Fruit fly (Drosophila melanogaster): ENCODE data around the gene PKD.

PKD gene

DNA sequence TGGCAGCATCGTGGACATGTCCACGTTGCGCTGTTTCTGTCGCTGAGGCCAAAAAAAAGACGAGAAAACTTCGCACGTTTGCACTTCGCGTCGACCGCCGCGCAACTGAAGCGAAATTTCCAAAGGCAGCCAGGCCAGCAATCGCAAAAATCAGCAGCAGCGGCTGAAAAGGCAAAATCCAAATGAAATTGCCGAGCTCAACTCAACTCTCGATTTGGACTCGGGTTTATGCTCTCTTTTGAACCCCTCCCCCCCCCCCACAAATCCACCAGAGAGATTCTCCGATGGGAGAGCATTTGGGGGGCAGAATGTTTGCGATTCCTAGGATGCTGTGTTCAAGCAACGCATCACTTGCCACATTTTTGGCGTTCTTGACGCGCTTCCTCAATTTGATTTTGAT lies at the start of gene PKD:
Gene PKD, minus strand, starts transcription at position 88 of the 400 bp plus-strand sequence.
- TF ChIP-seq D1 (tag; optimal IDR thresholded peaks at IDR 0.05) (no peak), Snoo (tag; optimal IDR thresholded peaks at IDR 0.05) (no peak), CG17806 (tag; optimal IDR thresholded peaks at IDR 0.05) (no peak), CG8159 (tag; optimal IDR thresholded peaks at IDR 0.05) (no peak), CG10348 (GFP tag; IDR thresholded peaks at IDR 0.05) (no peak), CG4496 (GFP tag; IDR thresholded peaks at IDR 0.05) (peak; percentile 77), CG14655 (GFP tag; optimal IDR thresholded peaks at IDR 0.05) (no peak), Pif1B (GFP tag; optimal IDR thresholded peaks at IDR 0.05) (no peak), CG32121 (GFP tag; IDR thresholded peaks at IDR 0.05) (no peak), Ets98B (GFP tag; IDR thresholded peaks at IDR 0.05) (peak; percentile 15; the same call in 1 of the 2 replicates), gl (tag; optimal IDR thresholded peaks at IDR 0.05) (peak; percentile 14), rn (GFP tag; IDR thresholded peaks at IDR 0.05) (no peak), CG12605 (GFP tag; IDR thresholded peaks at IDR 0.05) (peak; percentile 26; the same call in 1 of the 2 replicates)

DNA sequence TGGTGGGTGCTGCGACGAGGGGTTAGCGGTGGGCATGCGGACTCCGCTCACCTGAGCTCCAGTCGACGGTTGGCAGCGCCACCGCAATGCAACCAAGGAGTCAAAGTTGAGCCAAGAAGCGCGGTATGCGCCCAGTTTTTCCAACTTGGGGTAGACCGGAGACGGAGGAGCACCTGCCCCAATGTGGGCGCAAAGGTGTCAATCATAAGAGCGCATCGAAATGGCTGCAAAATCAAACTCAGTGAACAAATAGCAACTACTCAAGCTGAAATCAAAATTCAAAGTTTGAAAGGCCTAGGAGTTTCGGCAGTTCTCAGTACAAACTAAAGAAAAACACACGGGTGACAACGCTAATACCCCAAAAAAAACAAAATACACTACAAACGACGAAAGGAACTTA lies 47.5 kb upstream of the PKD start, which contains the start of gene hmw:
Gene hmw, plus strand, starts transcription at position 301 of the 400 bp plus-strand sequence.
- TF ChIP-seq rn (GFP tag; IDR thresholded peaks at IDR 0.05) = no peak
- TF ChIP-seq CG8159 (tag; optimal IDR thresholded peaks at IDR 0.05) = no peak
- TF ChIP-seq CG9948 (tag; optimal IDR thresholded peaks at IDR 0.05) = no peak
- TF ChIP-seq CG4496 (GFP tag; IDR thresholded peaks at IDR 0.05) = no peak
- no peak for TF ChIP-seq CG15710 (tag; optimal IDR thresholded peaks at IDR 0.05)
- TF ChIP-seq fd96Ca (GFP tag; IDR thresholded peaks at IDR 0.05) = no peak
- TF ChIP-seq CG14655 (GFP tag; optimal IDR thresholded peaks at IDR 0.05) = no peak
- TF ChIP-seq Pif1B (GFP tag; optimal IDR thresholded peaks at IDR 0.05) = no peak
- TF ChIP-seq CG17806 (tag; optimal IDR thresholded peaks at IDR 0.05) = no peak
- TF ChIP-seq CG8301 (tag; optimal IDR thresholded peaks at IDR 0.05) = no peak
- no peak for TF ChIP-seq D1 (tag; optimal IDR thresholded peaks at IDR 0.05)
- no peak for TF ChIP-seq CG34367 (tag; optimal IDR thresholded peaks at IDR 0.05)
- TF ChIP-seq Ets98B (GFP tag; IDR thresholded peaks at IDR 0.05) = no peak

DNA sequence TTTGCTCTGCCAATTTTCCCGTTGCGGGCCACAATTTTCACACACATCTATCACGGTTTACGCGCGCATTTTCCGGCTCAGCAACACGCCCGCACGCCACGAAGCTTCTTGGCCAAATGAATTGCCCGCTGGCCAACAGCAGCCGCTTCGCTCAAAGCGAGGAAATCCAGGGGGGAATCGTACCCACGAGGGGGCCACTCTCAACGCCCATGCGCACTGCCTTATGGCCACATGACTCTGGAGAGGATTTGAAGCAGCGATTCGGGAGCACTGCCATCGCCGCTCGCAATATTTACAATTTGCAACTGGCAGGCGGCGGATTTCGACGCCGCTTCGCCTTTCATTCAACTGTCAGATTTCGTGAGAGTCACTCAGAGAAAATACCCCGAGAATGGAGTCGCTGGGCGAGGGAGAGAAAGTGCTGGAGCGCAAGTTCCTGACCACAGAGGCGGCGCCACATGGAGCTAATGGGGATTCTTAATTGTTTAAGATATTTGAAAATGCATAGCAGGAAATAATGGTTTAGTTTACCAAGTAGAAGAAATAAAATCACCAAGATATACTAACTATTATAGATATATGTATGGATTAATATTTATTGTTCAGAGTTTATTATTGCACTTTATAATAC lies 46.5 kb upstream of the PKD start, which contains the start of gene CG15803:
Gene CG15803, minus strand, starts transcription at position 99 of the 631 bp plus-strand sequence.
- TF ChIP-seq CG4496 (GFP tag; IDR thresholded peaks at IDR 0.05) = 0 out of 3 replicates have a peak, but pooled peaks have one; percentile 32
- no peak for TF ChIP-seq rn (GFP tag; IDR thresholded peaks at IDR 0.05)
- no peak for TF ChIP-seq gl (tag; optimal IDR thresholded peaks at IDR 0.05)
- peak; percentile 4 for TF ChIP-seq CG13204 (GFP tag; optimal IDR thresholded peaks at IDR 0.05)
- no peak for TF ChIP-seq CG12605 (GFP tag; IDR thresholded peaks at IDR 0.05)

DNA sequence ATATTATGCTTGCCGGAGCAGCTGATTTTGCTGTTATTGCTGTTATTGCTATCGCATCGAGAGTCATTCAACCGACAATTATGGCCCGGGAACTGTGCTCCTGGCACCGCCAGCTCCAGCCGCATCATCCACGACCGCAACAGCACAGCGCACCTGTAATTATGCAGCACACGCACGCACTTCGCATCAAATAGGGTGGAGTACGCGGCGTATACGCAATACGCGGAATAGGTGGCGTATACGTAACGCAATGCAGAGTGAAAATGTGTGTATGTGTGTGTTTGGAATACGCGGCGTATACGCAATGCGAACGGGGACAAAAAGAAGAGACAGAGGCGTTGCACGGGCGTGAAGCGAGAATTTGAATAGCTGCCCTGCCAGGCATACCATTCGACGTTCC lies 41.6 kb upstream of the PKD start:
- no peak for TF ChIP-seq fd96Ca (GFP tag; IDR thresholded peaks at IDR 0.05)
- TF ChIP-seq rn (GFP tag; IDR thresholded peaks at IDR 0.05) = no peak
- no peak for TF ChIP-seq CG8159 (tag; optimal IDR thresholded peaks at IDR 0.05)
- no peak for TF ChIP-seq CG34367 (tag; optimal IDR thresholded peaks at IDR 0.05)
- TF ChIP-seq D1 (tag; optimal IDR thresholded peaks at IDR 0.05) = no peak
- TF ChIP-seq Ets98B (GFP tag; IDR thresholded peaks at IDR 0.05) = no peak
- no peak for TF ChIP-seq CG32121 (GFP tag; IDR thresholded peaks at IDR 0.05)
- TF ChIP-seq CG9948 (tag; optimal IDR thresholded peaks at IDR 0.05) = no peak
- TF ChIP-seq Snoo (tag; optimal IDR thresholded peaks at IDR 0.05) = no peak
- no peak for TF ChIP-seq CG10348 (GFP tag; IDR thresholded peaks at IDR 0.05)
- TF ChIP-seq CG12605 (GFP tag; IDR thresholded peaks at IDR 0.05) = no peak
- no peak for TF ChIP-seq CG14655 (GFP tag; optimal IDR thresholded peaks at IDR 0.05)

DNA sequence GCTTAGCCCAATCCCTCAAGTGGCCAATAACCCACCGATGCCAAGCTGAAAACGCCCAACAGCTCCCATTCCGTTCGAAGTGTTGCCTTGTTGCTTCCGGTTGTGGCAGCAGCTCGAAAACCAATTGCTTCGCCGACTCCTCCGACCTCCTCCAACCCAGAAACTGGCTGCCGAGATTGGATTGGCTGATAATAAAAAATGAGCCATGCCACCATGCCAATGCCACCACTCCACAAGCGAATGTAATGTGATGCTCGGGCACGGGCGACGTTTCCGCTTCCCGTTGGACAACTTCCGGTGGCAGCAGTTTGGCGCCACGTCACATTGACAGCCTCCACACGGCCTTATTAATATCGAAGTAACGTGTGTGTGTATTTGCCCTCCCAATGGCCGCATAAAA lies 24.3 kb upstream of the PKD start:
- TF ChIP-seq Pif1A (GFP tag; optimal IDR thresholded peaks at IDR 0.05) = no peak
- TF ChIP-seq Pif1B (GFP tag; optimal IDR thresholded peaks at IDR 0.05) = no peak
- no peak for TF ChIP-seq CG14655 (GFP tag; optimal IDR thresholded peaks at IDR 0.05)
- TF ChIP-seq rn (GFP tag; IDR thresholded peaks at IDR 0.05) = no peak
- TF ChIP-seq Snoo (tag; optimal IDR thresholded peaks at IDR 0.05) = no peak
- TF ChIP-seq fd96Ca (GFP tag; IDR thresholded peaks at IDR 0.05) = no peak
- TF ChIP-seq CG8159 (tag; optimal IDR thresholded peaks at IDR 0.05) = no peak
- TF ChIP-seq CG8301 (tag; optimal IDR thresholded peaks at IDR 0.05) = no peak
- no peak for TF ChIP-seq CG15710 (tag; optimal IDR thresholded peaks at IDR 0.05)
- no peak for TF ChIP-seq EcR (GFP tag; optimal IDR thresholded peaks at IDR 0.05)
- TF ChIP-seq CG10348 (GFP tag; IDR thresholded peaks at IDR 0.05) = no peak
- TF ChIP-seq Ets98B (GFP tag; IDR thresholded peaks at IDR 0.05) = no peak
- TF ChIP-seq CG17806 (tag; optimal IDR thresholded peaks at IDR 0.05) = no peak
- TF ChIP-seq CG34367 (tag; optimal IDR thresholded peaks at IDR 0.05) = no peak
- TF ChIP-seq D1 (tag; optimal IDR thresholded peaks at IDR 0.05) = no peak
- TF ChIP-seq CG4496 (GFP tag; IDR thresholded peaks at IDR 0.05) = no peak
- TF ChIP-seq CG13204 (GFP tag; optimal IDR thresholded peaks at IDR 0.05) = no peak
- no peak for TF ChIP-seq CG32121 (GFP tag; IDR thresholded peaks at IDR 0.05)

DNA sequence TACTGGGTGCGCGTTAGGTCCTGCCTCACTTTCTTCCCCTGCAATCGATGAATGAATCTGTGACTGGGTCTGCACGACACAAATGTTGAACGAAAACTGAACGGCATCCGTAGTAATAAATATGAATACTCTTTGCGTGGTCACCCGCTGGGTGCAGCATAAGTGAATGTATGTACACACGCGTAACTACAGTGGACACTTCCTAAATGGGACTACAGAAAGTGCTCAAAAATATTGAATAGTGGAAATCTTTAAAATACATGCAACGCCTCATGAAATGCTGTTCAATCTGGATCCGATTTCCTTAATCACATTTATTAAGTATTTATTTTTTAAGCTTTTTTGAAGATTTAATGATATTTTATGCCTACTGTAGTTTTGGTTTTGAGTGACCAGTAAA lies 14.6 kb upstream of the PKD start, which contains the start of gene naz:
Gene naz, minus strand, starts transcription at position 101 of the 400 bp plus-strand sequence.
- TF ChIP-seq CG14655 (GFP tag; optimal IDR thresholded peaks at IDR 0.05) (peak; percentile 5), Pif1A (GFP tag; optimal IDR thresholded peaks at IDR 0.05) (no peak), Snoo (tag; optimal IDR thresholded peaks at IDR 0.05) (no peak), Pif1B (GFP tag; optimal IDR thresholded peaks at IDR 0.05) (no peak)

Data from whole organism, pupa.